Worm (Caenorhabditis elegans): ENCODE data around the gene K07F5.7.

ce11 chrIV:9861921-9862320 lies 13.9 kb upstream of the K07F5.7 start, which contains the start of gene K07F5.14:
- TF ChIP-seq ceh-2 (tag; optimal IDR thresholded peaks at IDR 0.05) = no peak
- no peak for TF ChIP-seq tbx-2 (tag; optimal IDR thresholded peaks at IDR 0.05)
- no peak for TF ChIP-seq ama-1 (optimal IDR thresholded peaks at IDR 0.05)
- TF ChIP-seq nfya-1 (tag; optimal IDR thresholded peaks at IDR 0.05) = no peak
- no peak for TF ChIP-seq pha-4 (tag; optimal IDR thresholded peaks at IDR 0.05)
- no peak for TF ChIP-seq hlh-6 (tag; optimal IDR thresholded peaks at IDR 0.05)
- TF ChIP-seq pat-9 (tag; optimal IDR thresholded peaks at IDR 0.05) = no peak
- TF ChIP-seq odd-2 (tag; optimal IDR thresholded peaks at IDR 0.05) = no peak
- TF ChIP-seq hlh-15 (tag; optimal IDR thresholded peaks at IDR 0.05) = no peak
- TF ChIP-seq fax-1 (tag; optimal IDR thresholded peaks at IDR 0.05) = no peak
- no peak for TF ChIP-seq pqm-1 (tag; optimal IDR thresholded peaks at IDR 0.05)
- no peak for TF ChIP-seq zip-5 (tag; optimal IDR thresholded peaks at IDR 0.05)
- TF ChIP-seq nhr-11 (tag; optimal IDR thresholded peaks at IDR 0.05) = no peak

Measured in whole organism, late embryonic.